Worm (Caenorhabditis elegans) whole organism, late embryonic: ENCODE data around the gene Y56A3A.22.

Experiments
- C08G9.2 ChIP-seq: sonication (generic microtip); optimal IDR thresholded peaks from 2 replicates; lab custom pipeline; 2016; ENCODE audit warnings: mild to moderate bottlenecking, missing genetic modification characterization, moderate library complexity, missing compliant biosample characterization
- K09A11.1 ChIP-seq: sonication (generic microtip); optimal IDR thresholded peaks from 2 replicates; lab custom pipeline; 2017; ENCODE audit warnings: antibody characterized with exemption, mild to moderate bottlenecking, missing genetic modification characterization, missing compliant biosample characterization; ENCODE audit not compliant: insufficient read depth
- T23F11.4 ChIP-seq: fragments of 200-800 bp; sonication (Bioruptor generic); optimal IDR thresholded peaks from 2 replicates; lab custom pipeline; 2018; ENCODE audit warnings: mild to moderate bottlenecking, missing genetic modification characterization, missing compliant biosample characterization
- ama-1 ChIP-seq: fragments of 150-350 bp; optimal IDR thresholded peaks from 2 replicates; lab custom pipeline; 2014
- ceh-14 ChIP-seq: sonication (generic microtip); optimal IDR thresholded peaks from 2 replicates; lab custom pipeline; 2016; ENCODE audit warnings: missing genotype, missing genetic modification characterization, missing compliant biosample characterization
- ceh-18 ChIP-seq: sonication (generic microtip); optimal IDR thresholded peaks from 2 replicates; lab custom pipeline; 2016; ENCODE audit warnings: missing genetic modification characterization, missing compliant biosample characterization
- ceh-19 ChIP-seq: fragments of 200-800 bp; sonication (Bioruptor generic); optimal IDR thresholded peaks from 2 replicates; lab custom pipeline; 2018; ENCODE audit warnings: mild to moderate bottlenecking, missing genetic modification characterization, missing compliant biosample characterization
- ceh-22 ChIP-seq: sonication (generic microtip); optimal IDR thresholded peaks from 2 replicates; lab custom pipeline; 2017; ENCODE audit warnings: missing biosample characterization, missing genetic modification characterization
- ceh-30 ChIP-seq: fragments of 150-350 bp; optimal IDR thresholded peaks from 2 replicates; lab custom pipeline; 2014; ENCODE audit warnings: missing biosample characterization, missing genetic modification characterization
- ceh-31 ChIP-seq: sonication (generic microtip); optimal IDR thresholded peaks from 2 replicates; lab custom pipeline; 2016; ENCODE audit warnings: missing genetic modification characterization, missing compliant biosample characterization
- ceh-34 ChIP-seq: sonication (generic microtip); optimal IDR thresholded peaks from 2 replicates; lab custom pipeline; 2016; ENCODE audit warnings: mild to moderate bottlenecking, missing genetic modification characterization, missing compliant biosample characterization
- ceh-45 ChIP-seq: fragments of 200-800 bp; sonication (Bioruptor generic); IDR thresholded peaks from 2 replicates; pipeline ENCODE4 v1.3.6; 2022; ENCODE audit warnings: missing genetic modification reagents, missing genetic modification characterization, missing compliant biosample characterization
- ceh-48 ChIP-seq: sonication (generic microtip); optimal IDR thresholded peaks from 2 replicates; lab custom pipeline; 2016; ENCODE audit warnings: missing genetic modification characterization, inconsistent platforms, missing compliant biosample characterization
- ceh-6 ChIP-seq: fragments of 200-800 bp; sonication (Bioruptor generic); optimal IDR thresholded peaks from 2 replicates; lab custom pipeline; 2018; ENCODE audit warnings: mild to moderate bottlenecking, missing genetic modification characterization, missing compliant biosample characterization
- ceh-9 ChIP-seq: sonication (generic microtip); optimal IDR thresholded peaks from 2 replicates; lab custom pipeline; 2016; ENCODE audit warnings: mild to moderate bottlenecking, missing genetic modification characterization, inconsistent platforms, missing compliant biosample characterization
- dmd-4 ChIP-seq: sonication (generic microtip); optimal IDR thresholded peaks from 2 replicates; lab custom pipeline; 2016; ENCODE audit warnings: borderline replicate concordance, missing genetic modification characterization, missing compliant biosample characterization
- elt-2 ChIP-seq: sonication (generic microtip); optimal IDR thresholded peaks from 2 replicates; lab custom pipeline; 2016; ENCODE audit warnings: missing genetic modification reagents, missing genetic modification characterization, missing compliant biosample characterization
- eyg-1 ChIP-seq: sonication (generic microtip); optimal IDR thresholded peaks from 2 replicates; lab custom pipeline; 2016; ENCODE audit warnings: missing genotype, missing genetic modification characterization, missing compliant biosample characterization
- fax-1 ChIP-seq: sonication (generic microtip); optimal IDR thresholded peaks from 2 replicates; lab custom pipeline; 2016; ENCODE audit warnings: missing genotype, missing genetic modification characterization, missing compliant biosample characterization
- gmeb-2 ChIP-seq: sonication (generic microtip); optimal IDR thresholded peaks from 2 replicates; lab custom pipeline; 2016; ENCODE audit warnings: missing genetic modification characterization, inconsistent platforms, missing compliant biosample characterization
- hlh-15 ChIP-seq: sonication (generic microtip); optimal IDR thresholded peaks from 2 replicates; lab custom pipeline; 2016; ENCODE audit warnings: missing genetic modification characterization, missing compliant biosample characterization
- hlh-30 ChIP-seq: sonication (generic microtip); optimal IDR thresholded peaks from 2 replicates; lab custom pipeline; 2017; ENCODE audit warnings: antibody characterized with exemption, missing genetic modification characterization, missing compliant biosample characterization; ENCODE audit not compliant: insufficient read depth
- hlh-8 ChIP-seq: sonication (generic microtip); optimal IDR thresholded peaks from 2 replicates; lab custom pipeline; 2016; ENCODE audit warnings: missing genotype, missing genetic modification characterization, missing compliant biosample characterization
- lim-6 ChIP-seq: sonication (generic microtip); optimal IDR thresholded peaks from 2 replicates; lab custom pipeline; 2016; ENCODE audit warnings: missing genetic modification characterization, missing compliant biosample characterization
- madf-2 ChIP-seq: sonication (generic microtip); optimal IDR thresholded peaks from 2 replicates; lab custom pipeline; 2017; ENCODE audit warnings: missing genetic modification characterization, missing compliant biosample characterization
- mec-3 ChIP-seq: sonication (generic microtip); optimal IDR thresholded peaks from 2 replicates; lab custom pipeline; 2016; ENCODE audit warnings: borderline replicate concordance, missing genetic modification characterization, missing compliant biosample characterization
- nfya-1 ChIP-seq: sonication (generic microtip); optimal IDR thresholded peaks from 2 replicates; lab custom pipeline; 2017; ENCODE audit warnings: missing genetic modification characterization, mild to moderate bottlenecking, missing compliant biosample characterization, antibody characterized with exemption, moderate library complexity
- nhr-232 ChIP-seq: sonication (generic microtip); optimal IDR thresholded peaks from 2 replicates; lab custom pipeline; 2016; ENCODE audit warnings: missing genetic modification characterization, missing compliant biosample characterization
- pat-9 ChIP-seq: fragments of 200-800 bp; sonication (Bioruptor generic); optimal IDR thresholded peaks from 2 replicates; lab custom pipeline; 2018; ENCODE audit warnings: mild to moderate bottlenecking, missing genetic modification characterization, moderate library complexity, missing compliant biosample characterization
- pax-1 ChIP-seq: fragments of 150-350 bp; optimal IDR thresholded peaks from 2 replicates; lab custom pipeline; 2014; ENCODE audit warnings: missing biosample characterization, missing genetic modification characterization
- pros-1 ChIP-seq: fragments of 150-350 bp; optimal IDR thresholded peaks from 2 replicates; lab custom pipeline; 2014; ENCODE audit warnings: missing biosample characterization, missing genetic modification reagents, missing genetic modification characterization
- ref-2 ChIP-seq: sonication (generic microtip); optimal IDR thresholded peaks from 2 replicates; lab custom pipeline; 2016; ENCODE audit warnings: missing genetic modification characterization, missing compliant biosample characterization
- rnt-1 ChIP-seq: sonication (generic microtip); optimal IDR thresholded peaks from 2 replicates; lab custom pipeline; 2016; ENCODE audit warnings: missing genetic modification characterization, missing compliant biosample characterization
- sdc-2 ChIP-seq: sonication (generic microtip); optimal IDR thresholded peaks from 2 replicates; lab custom pipeline; 2016; ENCODE audit warnings: missing genotype, missing genetic modification characterization, missing compliant biosample characterization
- sox-2 ChIP-seq: fragments of 200-800 bp; sonication (Bioruptor generic); IDR thresholded peaks from 2 replicates; pipeline ENCODE4 v1.3.6; 2022; ENCODE audit warnings: missing genetic modification reagents, missing genetic modification characterization, missing compliant biosample characterization
- syd-9 ChIP-seq: sonication (generic microtip); optimal IDR thresholded peaks from 2 replicates; lab custom pipeline; 2016; ENCODE audit warnings: mild to moderate bottlenecking, missing genetic modification characterization, moderate library complexity, missing compliant biosample characterization
- tbx-2 ChIP-seq: sonication (generic microtip); optimal IDR thresholded peaks from 2 replicates; lab custom pipeline; 2016; ENCODE audit warnings: missing genetic modification characterization, missing compliant biosample characterization
- tbx-7 ChIP-seq: sonication (generic microtip); optimal IDR thresholded peaks from 2 replicates; lab custom pipeline; 2016; ENCODE audit warnings: missing genotype, missing genetic modification characterization, missing compliant biosample characterization
- unc-3 ChIP-seq, 2 experiments: fragments of 200-800 bp in 1 of 2; sonication (Bioruptor generic) in 1 of 2; sonication (generic microtip) in 1 of 2; conservative IDR thresholded peaks in 1 of 2; optimal IDR thresholded peaks in 1 of 2; 2 replicates each; pipeline versions ENCODE4 v1.3.6 to Lab custom; 2016 to 2022; ENCODE audit warnings: missing compliant biosample characterization in 2 of 2, missing genetic modification characterization in 2 of 2, missing genetic modification reagents in 1 of 2
- unc-42 ChIP-seq: sonication (generic microtip); optimal IDR thresholded peaks from 2 replicates; lab custom pipeline; 2016; ENCODE audit warnings: missing genotype, missing genetic modification characterization, missing compliant biosample characterization
- unc-55 ChIP-seq: sonication (generic microtip); optimal IDR thresholded peaks from 2 replicates; lab custom pipeline; 2017; ENCODE audit warnings: missing biosample characterization, missing genetic modification reagents, missing genetic modification characterization
- unc-86 ChIP-seq: sonication (generic microtip); optimal IDR thresholded peaks from 2 replicates; lab custom pipeline; 2016; ENCODE audit warnings: missing genetic modification characterization, missing compliant biosample characterization
- zip-5 ChIP-seq: sonication (generic microtip); optimal IDR thresholded peaks from 2 replicates; lab custom pipeline; 2016; ENCODE audit warnings: missing genetic modification characterization, missing compliant biosample characterization

Y56A3A.22 gene

DNA sequence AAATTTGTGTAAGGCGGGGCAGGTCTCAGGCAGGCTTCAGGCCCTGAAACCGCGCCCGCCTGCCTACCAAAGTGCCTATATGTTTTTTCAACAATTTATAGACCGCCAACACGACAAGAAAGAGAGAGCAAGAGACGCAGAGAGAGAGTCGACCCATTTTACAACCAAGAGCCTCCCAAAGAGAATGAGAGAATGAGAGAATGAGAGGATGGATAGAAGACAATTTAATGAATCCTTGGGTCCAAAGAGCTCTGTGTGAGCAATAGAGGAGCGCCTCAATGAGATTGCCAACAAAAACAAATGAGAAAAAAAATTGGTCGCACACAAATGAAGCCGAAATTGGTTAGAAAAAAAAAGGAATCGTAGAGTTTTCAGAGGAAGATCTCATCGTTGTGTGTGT lies 16.4 kb downstream of the Y56A3A.22 start:
- TF ChIP-seq unc-3 (GFP tag; conservative IDR thresholded peaks at IDR 0.05; lab: Robert Waterston, UW) (no peak), unc-3 (tag; optimal IDR thresholded peaks at IDR 0.05; lab: Kevin White, UChicago) (no peak), sox-2 (no peak), gmeb-2 (tag; lab: Kevin White, UChicago) (no peak), zip-5 (tag; lab: Kevin White, UChicago) (no peak), ceh-34 (peak; percentile 34), nhr-232 (no peak), pros-1 (no peak), unc-42 (tag; lab: Kevin White, UChicago) (peak; percentile 59)

DNA sequence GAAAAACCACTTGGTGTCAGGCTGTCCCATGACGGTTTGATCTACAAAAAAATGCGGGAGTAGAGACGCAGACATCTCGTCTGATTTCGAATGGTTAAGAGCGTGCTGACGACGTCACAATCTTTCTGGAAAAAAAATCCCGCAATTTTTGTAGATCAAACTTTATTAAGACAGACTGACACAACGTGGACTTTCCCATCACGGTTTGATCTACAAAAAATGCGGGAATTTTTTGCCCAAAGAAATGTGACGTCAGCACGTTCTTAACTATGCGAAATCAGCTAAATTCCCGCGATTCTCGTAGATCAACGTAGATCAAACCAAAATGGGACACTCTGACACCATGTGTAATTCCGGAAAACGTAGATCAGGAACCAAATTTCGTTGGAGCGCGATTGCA lies 17.0 kb downstream of the Y56A3A.22 start:
- TF ChIP-seq ref-2 (tag; lab: Kevin White, UChicago) (no peak), pax-1 (tag; lab: Kevin White, UChicago) (no peak), unc-86 (tag; lab: Kevin White, UChicago) (no peak), zip-5 (tag; lab: Kevin White, UChicago) (no peak), T23F11.4 (no peak), fax-1 (tag; lab: Kevin White, UChicago) (no peak), ceh-9 (no peak), syd-9 (tag; lab: Kevin White, UChicago) (no peak)

DNA sequence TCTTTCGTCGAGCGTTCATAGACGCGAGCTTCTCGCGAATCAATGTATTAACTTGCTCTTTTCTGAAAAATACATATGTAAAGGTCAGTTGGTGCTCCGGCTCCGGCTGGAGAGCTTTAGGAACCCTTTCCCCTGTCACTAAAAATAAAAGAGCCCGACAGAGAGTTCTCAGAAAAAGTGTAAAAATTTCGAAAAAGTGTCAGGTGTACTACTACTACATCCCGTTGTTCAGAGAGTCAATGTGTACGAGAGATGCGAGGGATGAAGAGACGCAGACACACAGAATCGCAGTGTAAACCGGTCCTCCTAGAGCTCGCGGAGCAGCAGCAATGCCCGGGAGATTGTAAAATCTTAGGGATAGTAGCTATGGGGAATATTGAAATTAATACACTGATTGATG lies 21.2 kb downstream of the Y56A3A.22 start:
- peak; percentile 34 for TF ChIP-seq tbx-2 (tag; lab: Kevin White, UChicago)
- TF ChIP-seq hlh-30: no peak
- peak; percentile 83 for TF ChIP-seq unc-55 (GFP tag; lab: Kevin White, UChicago)
- TF ChIP-seq zip-5 (tag; lab: Kevin White, UChicago): no peak
- TF ChIP-seq ceh-31 (tag; lab: Kevin White, UChicago): peak; percentile 34
- peak; percentile 79 for TF ChIP-seq ceh-18 (tag; lab: Kevin White, UChicago)
- TF ChIP-seq nhr-232: no peak
- TF ChIP-seq C08G9.2: peak; percentile 5
- TF ChIP-seq pat-9 (tag; lab: Kevin White, UChicago): peak; percentile 53
- peak; percentile 64 for TF ChIP-seq nfya-1
- TF ChIP-seq rnt-1 (tag; lab: Kevin White, UChicago): peak; percentile 60
- peak; percentile 58 for TF ChIP-seq ceh-34
- TF ChIP-seq sdc-2 (tag; lab: Kevin White, UChicago): no peak
- TF ChIP-seq dmd-4: no peak
- TF ChIP-seq, all 69 proteins: peak for 9

DNA sequence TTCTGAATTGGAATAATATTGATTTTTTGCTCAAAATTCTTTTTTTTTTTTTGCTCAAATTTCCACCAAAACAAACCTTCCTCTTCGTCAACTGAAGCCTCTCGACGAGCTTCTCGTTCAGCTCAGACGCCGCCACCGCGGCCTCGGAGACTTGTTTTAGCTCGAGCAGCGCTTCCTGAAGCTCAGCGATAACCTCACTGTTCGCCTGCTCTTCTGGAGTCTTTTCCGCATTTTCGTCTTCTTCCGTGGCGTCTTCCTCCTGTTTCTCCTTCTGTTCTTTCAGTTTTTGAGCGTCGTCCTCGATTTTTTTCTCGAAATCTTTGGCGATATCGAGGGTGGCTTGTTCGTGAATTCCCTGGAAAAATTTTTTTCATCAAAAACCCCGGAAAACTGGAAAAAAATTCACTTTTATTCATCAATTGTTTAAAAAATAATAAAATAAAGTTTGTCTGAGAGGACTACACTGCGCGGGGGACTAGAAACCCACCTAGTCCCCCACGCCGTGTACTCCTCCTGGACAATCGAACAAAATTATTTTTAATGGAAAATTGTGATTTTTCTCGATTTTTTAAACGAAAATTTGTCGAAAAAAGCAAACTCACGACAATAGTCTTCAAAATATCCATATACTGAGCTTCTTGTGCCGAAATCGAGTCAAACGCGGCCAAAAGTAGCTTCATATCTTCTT lies 24.7 kb downstream of the Y56A3A.22 start:
- TF ChIP-seq zip-5 (tag; lab: Kevin White, UChicago): peak; percentile 73
- TF ChIP-seq ceh-48 (tag; lab: Kevin White, UChicago): no peak
- peak; percentile 33 for TF ChIP-seq ceh-19
- TF ChIP-seq madf-2 (tag; lab: Kevin White, UChicago): no peak
- TF ChIP-seq ceh-22 (tag; lab: Kevin White, UChicago): no peak
- TF ChIP-seq sdc-2 (tag; lab: Kevin White, UChicago): peak; percentile 41
- peak; percentile 96 for TF ChIP-seq tbx-7 (tag; lab: Kevin White, UChicago)
- TF ChIP-seq ceh-14 (tag; lab: Kevin White, UChicago): peak; percentile 47
- TF ChIP-seq ceh-34: peak; percentile 60
- no peak for TF ChIP-seq ceh-45 (GFP tag; lab: Robert Waterston, UW)
- TF ChIP-seq dmd-4: peak; percentile 34
- TF ChIP-seq ceh-30: no peak
- no peak for TF ChIP-seq pax-1 (tag; lab: Kevin White, UChicago)
- TF ChIP-seq unc-3 (GFP tag; conservative IDR thresholded peaks at IDR 0.05; lab: Robert Waterston, UW): peak; percentile 64
- peak; percentile 33 for TF ChIP-seq unc-3 (tag; optimal IDR thresholded peaks at IDR 0.05; lab: Kevin White, UChicago)
- TF ChIP-seq unc-42 (tag; lab: Kevin White, UChicago): peak; percentile 85
- peak; percentile 98 for TF ChIP-seq ceh-31 (tag; lab: Kevin White, UChicago)
- TF ChIP-seq elt-2 (tag; lab: Kevin White, UChicago): peak; percentile 69
- no peak for TF ChIP-seq ama-1 (lab: Kevin White, UChicago)
- peak; percentile 70 for TF ChIP-seq eyg-1 (tag; lab: Kevin White, UChicago)
- TF ChIP-seq hlh-8 (tag; lab: Kevin White, UChicago): peak; percentile 87
- peak; percentile 64 for TF ChIP-seq nfya-1
- no peak for TF ChIP-seq ceh-6
- peak; percentile 79 for TF ChIP-seq ref-2 (tag; lab: Kevin White, UChicago)
- TF ChIP-seq nhr-232: no peak
- TF ChIP-seq lim-6 (tag; lab: Kevin White, UChicago): peak; percentile 81
- peak; percentile 84 for TF ChIP-seq mec-3 (tag; lab: Kevin White, UChicago)
- TF ChIP-seq hlh-15 (tag; lab: Kevin White, UChicago): peak; percentile 18
- no peak for TF ChIP-seq pat-9 (tag; lab: Kevin White, UChicago)
- no peak for TF ChIP-seq K09A11.1 (tag; lab: Kevin White, UChicago)
- TF ChIP-seq ceh-9: no peak
- peak; percentile 95 for TF ChIP-seq C08G9.2
